Fruit fly (Drosophila melanogaster) whole organism, embryonic: ENCODE measurements around the gene Pisd.

Source experiments
- Asciz ChIP-seq: fragments of 200-800 bp; sonication (Bioruptor generic); optimal IDR thresholded peaks from 2 replicates; lab custom pipeline; 2017; ENCODE audit warnings: missing biosample characterization, mild to moderate bottlenecking, missing genetic modification characterization, missing genetic modification reagents
- CG11247 ChIP-seq: fragments of 200-800 bp; sonication (Bioruptor generic); IDR thresholded peaks from 2 replicates; pipeline ENCODE4 v1.3.6; 2022; ENCODE audit warnings: missing biosample characterization, missing genetic modification characterization
- CG13296 ChIP-seq: fragments of 200-800 bp; sonication (Bioruptor generic); optimal IDR thresholded peaks from 3 replicates; lab custom pipeline; 2018; ENCODE audit warnings: missing biosample characterization, mild to moderate bottlenecking, missing genetic modification characterization
- CG13894 ChIP-seq: fragments of 200-800 bp; sonication (Bioruptor generic); optimal IDR thresholded peaks from 3 replicates; lab custom pipeline; 2018; ENCODE audit warnings: missing biosample characterization, mild to moderate bottlenecking, missing genetic modification characterization, moderate library complexity
- CG1603 ChIP-seq: fragments of 200-800 bp; sonication (Bioruptor generic); optimal IDR thresholded peaks from 2 replicates; lab custom pipeline; 2019; ENCODE audit warnings: missing biosample characterization, mild to moderate bottlenecking, missing genetic modification characterization, moderate library complexity
- CG17612 ChIP-seq: fragments of 200-800 bp; sonication (Bioruptor generic); IDR thresholded peaks from 2 replicates; pipeline ENCODE4 v1.3.6; 2022; ENCODE audit warnings: missing biosample characterization, missing genetic modification characterization
- CG1792 ChIP-seq: fragments of 200-800 bp; sonication (Bioruptor generic); optimal IDR thresholded peaks from 2 replicates; lab custom pipeline; 2016; ENCODE audit warnings: missing biosample characterization, missing genetic modification characterization
- CG34376 ChIP-seq: fragments of 200-800 bp; sonication (Bioruptor generic); optimal IDR thresholded peaks from 2 replicates; lab custom pipeline; 2018; ENCODE audit warnings: missing biosample characterization, mild to moderate bottlenecking, missing genetic modification characterization
- CG4360 ChIP-seq: fragments of 200-800 bp; sonication (Bioruptor generic); IDR thresholded peaks from 2 replicates; pipeline ENCODE4 v1.3.6; 2022; ENCODE audit warnings: missing biosample characterization, missing genetic modification characterization
- CG6272 ChIP-seq: fragments of 200-800 bp; sonication (Bioruptor generic); IDR thresholded peaks from 2 replicates; pipeline ENCODE4 v1.3.6; 2022; ENCODE audit warnings: missing biosample characterization, missing genetic modification characterization
- CG7987 ChIP-seq: fragments of 200-800 bp; sonication (Bioruptor generic); optimal IDR thresholded peaks from 2 replicates; lab custom pipeline; 2018; ENCODE audit warnings: missing biosample characterization, mild to moderate bottlenecking, missing genetic modification characterization, moderate library complexity
- CG9215 ChIP-seq: fragments of 200-800 bp; sonication (Bioruptor generic); IDR thresholded peaks from 2 replicates; pipeline ENCODE4 v1.3.6; 2022; ENCODE audit warnings: missing biosample characterization, missing genetic modification characterization
- CG9817 ChIP-seq: fragments of 200-800 bp; sonication (Bioruptor generic); optimal IDR thresholded peaks from 2 replicates; lab custom pipeline; 2018; ENCODE audit warnings: missing biosample characterization, mild to moderate bottlenecking, missing genetic modification characterization, moderate library complexity
- CkIIα-i1 ChIP-seq: fragments of 200-800 bp; sonication (Bioruptor generic); IDR thresholded peaks from 2 replicates; pipeline ENCODE4 v1.3.6; 2022; ENCODE audit warnings: missing biosample characterization, missing genetic modification characterization
- D19B ChIP-seq: fragments of 200-800 bp; sonication (Bioruptor generic); optimal IDR thresholded peaks from 2 replicates; lab custom pipeline; 2017; ENCODE audit warnings: missing biosample characterization, mild to moderate bottlenecking, missing genetic modification characterization
- H2.0 ChIP-seq: fragments of 200-800 bp; sonication (Bioruptor generic); IDR thresholded peaks from 2 replicates; pipeline ENCODE4 v1.3.6; 2022; ENCODE audit warnings: missing biosample characterization, missing genetic modification characterization
- Hmr ChIP-seq: fragments of 200-800 bp; sonication (Bioruptor generic); optimal IDR thresholded peaks from 3 replicates; lab custom pipeline; 2017; ENCODE audit warnings: mild to moderate bottlenecking, missing biosample characterization, missing genetic modification reagents, missing genetic modification characterization
- NFAT ChIP-seq: fragments of 200-800 bp; sonication (Bioruptor generic); IDR thresholded peaks from 2 replicates; pipeline ENCODE4 v1.3.6; 2022; ENCODE audit warnings: missing biosample characterization, missing genetic modification characterization
- TFAM ChIP-seq: fragments of 200-800 bp; sonication (Bioruptor generic); optimal IDR thresholded peaks from 2 replicates; lab custom pipeline; 2017; ENCODE audit warnings: missing biosample characterization, missing genetic modification characterization, inconsistent platforms
- ash1 ChIP-seq: fragments of 200-800 bp; sonication (Bioruptor generic); optimal IDR thresholded peaks from 2 replicates; lab custom pipeline; 2018; ENCODE audit warnings: missing biosample characterization, mild to moderate bottlenecking, missing genetic modification characterization
- bab2 ChIP-seq: fragments of 200-800 bp; sonication (Bioruptor generic); optimal IDR thresholded peaks from 2 replicates; lab custom pipeline; 2016; ENCODE audit warnings: missing biosample characterization, missing genetic modification characterization
- bbx ChIP-seq: fragments of 200-800 bp; sonication (Bioruptor generic); IDR thresholded peaks from 2 replicates; pipeline ENCODE4 v1.3.6; 2022; ENCODE audit warnings: missing biosample characterization, missing genetic modification characterization; ENCODE audit not compliant: partially characterized antibody
- bcd ChIP-seq: fragments of 200-800 bp; sonication (Bioruptor generic); optimal IDR thresholded peaks from 2 replicates; lab custom pipeline; 2017; ENCODE audit warnings: missing biosample characterization, mild to moderate bottlenecking, missing genetic modification characterization
- btn ChIP-seq: fragments of 200-800 bp; sonication (Bioruptor generic); optimal IDR thresholded peaks from 2 replicates; lab custom pipeline; 2016; ENCODE audit warnings: missing biosample characterization, missing genetic modification characterization
- cas ChIP-seq: fragments of 200-800 bp; sonication (Bioruptor generic); IDR thresholded peaks from 2 replicates; pipeline ENCODE4 v1.3.6; 2022; ENCODE audit warnings: missing biosample characterization, missing genetic modification characterization
- cato ChIP-seq: fragments of 200-800 bp; sonication (Bioruptor generic); optimal IDR thresholded peaks from 2 replicates; lab custom pipeline; 2016; ENCODE audit warnings: missing biosample characterization, missing genetic modification characterization, borderline replicate concordance
- cwo ChIP-seq: fragments of 200-800 bp; sonication (Bioruptor generic); optimal IDR thresholded peaks from 3 replicates; lab custom pipeline; 2017; ENCODE audit warnings: missing biosample characterization, missing genetic modification characterization, mild to moderate bottlenecking, moderate library complexity, missing genetic modification reagents
- danr ChIP-seq: fragments of 200-800 bp; sonication (Bioruptor generic); IDR thresholded peaks from 2 replicates; pipeline ENCODE4 v1.3.6; 2022; ENCODE audit warnings: missing biosample characterization, missing genetic modification characterization
- fd64A ChIP-seq: fragments of 200-800 bp; sonication (Bioruptor generic); optimal IDR thresholded peaks from 3 replicates; lab custom pipeline; 2018; ENCODE audit warnings: missing biosample characterization, mild to moderate bottlenecking, missing genetic modification characterization
- gsb-n ChIP-seq: fragments of 200-800 bp; sonication (Bioruptor generic); optimal IDR thresholded peaks from 3 replicates; lab custom pipeline; 2018; ENCODE audit warnings: missing biosample characterization, mild to moderate bottlenecking, missing genetic modification characterization
- hb ChIP-seq: fragments of 200-800 bp; sonication (Bioruptor generic); IDR thresholded peaks from 3 replicates; pipeline ENCODE4 v1.3.6; 2022; ENCODE audit warnings: missing biosample characterization, missing genetic modification characterization; ENCODE audit not compliant: partially characterized antibody
- kni ChIP-seq: fragments of 200-800 bp; sonication (Bioruptor generic); optimal IDR thresholded peaks from 3 replicates; lab custom pipeline; 2017; ENCODE audit warnings: mild to moderate bottlenecking, missing biosample characterization, missing genetic modification reagents, missing genetic modification characterization
- maf-S ChIP-seq: fragments of 200-800 bp; sonication (Bioruptor generic); optimal IDR thresholded peaks from 2 replicates; lab custom pipeline; 2016; ENCODE audit warnings: missing biosample characterization, missing genetic modification characterization
- mld ChIP-seq: fragments of 200-800 bp; sonication (Bioruptor generic); IDR thresholded peaks from 3 replicates; pipeline ENCODE4 v1.3.6; 2022; ENCODE audit warnings: missing biosample characterization, missing genetic modification characterization; ENCODE audit not compliant: partially characterized antibody
- onecut ChIP-seq: fragments of 200-800 bp; sonication (Bioruptor generic); IDR thresholded peaks from 2 replicates; pipeline ENCODE4 v1.3.6; 2022; ENCODE audit warnings: missing biosample characterization, missing genetic modification characterization
- peb ChIP-seq: fragments of 200-800 bp; sonication (Bioruptor generic); IDR thresholded peaks from 2 replicates; pipeline ENCODE4 v1.3.6; 2022; ENCODE audit warnings: missing biosample characterization, missing genetic modification characterization
- sob ChIP-seq: fragments of 200-800 bp; sonication (Bioruptor generic); IDR thresholded peaks from 2 replicates; pipeline ENCODE4 v1.3.6; 2022; ENCODE audit warnings: missing biosample characterization, missing genetic modification characterization
- tll ChIP-seq, 2 experiments: fragments of 200-800 bp in 1 of 2; fragments of >200 bp in 1 of 2; sonication (Bioruptor generic) in 1 of 2; optimal IDR thresholded peaks; 2 replicates each; lab custom pipeline; 2017 to 2019; ENCODE audit warnings: missing biosample characterization in 2 of 2, missing genetic modification characterization in 2 of 2, mild to moderate bottlenecking in 1 of 2, moderate library complexity in 1 of 2
- unpg ChIP-seq: fragments of 200-800 bp; sonication (Bioruptor generic); optimal IDR thresholded peaks from 3 replicates; lab custom pipeline; 2018; ENCODE audit warnings: missing biosample characterization, mild to moderate bottlenecking, missing genetic modification characterization, moderate library complexity
- usp ChIP-seq: fragments of >200 bp; optimal IDR thresholded peaks from 2 replicates; lab custom pipeline; 2017; ENCODE audit warnings: missing biosample characterization, missing genetic modification characterization

The Pisd gene

dm6 chr3R:24051459-24052165 lies 1.0 kb downstream of the Pisd start (continued):
- TF ChIP-seq hb (GFP tag; lab: Robert Waterston, UW) (no peak), cwo (no peak), gsb-n (tag; lab: Kevin White, UChicago) (no peak), unpg (GFP tag; lab: Kevin White, UChicago) (no peak), CG7987 (GFP tag; lab: Kevin White, UChicago) (no peak), NFAT (GFP tag; lab: Robert Waterston, UW) (peak; percentile 79), danr (GFP tag; lab: Robert Waterston, UW) (no peak), CG34376 (peak; percentile 73), sob (GFP tag; lab: Robert Waterston, UW) (no peak), fd64A (GFP tag; lab: Kevin White, UChicago) (no peak), usp (GFP tag; lab: Kevin White, UChicago) (no peak), CG11247 (no peak), TFAM (GFP tag; lab: Kevin White, UChicago) (no peak), bcd (no peak), CG9817 (tag; lab: Kevin White, UChicago) (peak; percentile 23), cato (GFP tag; lab: Kevin White, UChicago) (no peak), kni (no peak), CG13296 (peak; percentile 3), D19B (GFP tag; lab: Kevin White, UChicago) (no peak), CG6272 (GFP tag; lab: Robert Waterston, UW) (no peak), CG4360 (GFP tag; lab: Robert Waterston, UW) (0 out of 2 replicates have a peak, but pooled peaks have one; percentile 7), Asciz (GFP tag; lab: Kevin White, UChicago) (no peak), H2.0 (GFP tag; lab: Robert Waterston, UW) (no peak), CG9215 (GFP tag; lab: Robert Waterston, UW) (no peak), CkIIα-i1 (no peak), peb (GFP tag; lab: Robert Waterston, UW) (no peak), CG13894 (tag; lab: Kevin White, UChicago) (peak; percentile 42), ash1 (GFP tag; lab: Kevin White, UChicago) (no peak), bbx (no peak), onecut (GFP tag; lab: Robert Waterston, UW) (no peak), tll (GFP tag; optimal IDR thresholded peaks at IDR 0.05; lab: Kevin White, UChicago) (no peak), bab2 (GFP tag; lab: Kevin White, UChicago) (peak; percentile 3), CG1603 (tag; lab: Kevin White, UChicago) (peak; percentile 17), Hmr (GFP tag; lab: Kevin White, UChicago) (no peak), btn (no peak), mld (GFP tag; lab: Robert Waterston, UW) (no peak), CG17612 (no peak), maf-S (GFP tag; lab: Kevin White, UChicago) (no peak), cas (GFP tag; lab: Robert Waterston, UW) (no peak), CG1792 (GFP tag; lab: Kevin White, UChicago) (no peak)
